Worm (Caenorhabditis elegans) whole organism, young adult: Measurements from ENCODE around the gene hex-1.

ENCODE experiments used
- C17E4.6 ChIP-seq: fragments of 200-800 bp; sonication (Bioruptor generic); IDR thresholded peaks from 2 replicates; pipeline ENCODE4 v1.3.6; 2022; ENCODE audit warnings: missing genetic modification reagents, missing genetic modification characterization, missing compliant biosample characterization
- F10E7.11 ChIP-seq: sonication (generic microtip); optimal IDR thresholded peaks from 2 replicates; lab custom pipeline; 2017; ENCODE audit warnings: mild to moderate bottlenecking, missing genetic modification characterization, moderate library complexity, missing compliant biosample characterization
- F33H1.4 ChIP-seq: fragments of 200-800 bp; sonication (Bioruptor generic); IDR thresholded peaks from 2 replicates; pipeline ENCODE4 v1.3.6; 2022; ENCODE audit warnings: missing genetic modification reagents, missing genetic modification characterization, missing compliant biosample characterization
- F52B5.7 ChIP-seq: sonication (generic microtip); optimal IDR thresholded peaks from 2 replicates; lab custom pipeline; 2016; ENCODE audit warnings: mild to moderate bottlenecking, missing genetic modification characterization, missing compliant biosample characterization
- K12H6.12 ChIP-seq: fragments of 200-800 bp; sonication (Bioruptor generic); optimal IDR thresholded peaks from 2 replicates; lab custom pipeline; 2018; ENCODE audit warnings: mild to moderate bottlenecking, missing genetic modification characterization, missing compliant biosample characterization
- T26A5.8 ChIP-seq: sonication (generic microtip); optimal IDR thresholded peaks from 2 replicates; lab custom pipeline; 2016; ENCODE audit warnings: missing genetic modification characterization, missing compliant biosample characterization
- Y79H2A.3 ChIP-seq: fragments of 200-800 bp; sonication (Bioruptor generic); conservative IDR thresholded peaks from 2 replicates; pipeline ENCODE4 v1.3.6; 2022; ENCODE audit warnings: missing genetic modification reagents, missing genetic modification characterization, missing compliant biosample characterization
- akir-1 ChIP-seq: fragments of 200-800 bp; sonication (Bioruptor generic); optimal IDR thresholded peaks from 2 replicates; lab custom pipeline; 2018; ENCODE audit warnings: mild to moderate bottlenecking, missing genetic modification characterization, moderate library complexity, missing compliant biosample characterization
- athp-1 ChIP-seq: sonication (generic microtip); optimal IDR thresholded peaks from 2 replicates; lab custom pipeline; 2017; ENCODE audit warnings: mild to moderate bottlenecking, missing genetic modification characterization, missing compliant biosample characterization
- attf-5 ChIP-seq: fragments of 200-800 bp; sonication (Bioruptor generic); optimal IDR thresholded peaks from 2 replicates; lab custom pipeline; 2018; ENCODE audit warnings: mild to moderate bottlenecking, missing genetic modification characterization, missing compliant biosample characterization
- attf-6 ChIP-seq: fragments of 200-800 bp; sonication (Bioruptor generic); IDR thresholded peaks from 2 replicates; pipeline ENCODE4 v1.3.6; 2022; ENCODE audit warnings: missing genetic modification reagents, missing genetic modification characterization, missing compliant biosample characterization
- bed-2 ChIP-seq: fragments of 200-800 bp; sonication (Bioruptor generic); IDR thresholded peaks from 2 replicates; pipeline ENCODE4 v1.3.6; 2022; ENCODE audit warnings: missing genetic modification reagents, missing genetic modification characterization, missing compliant biosample characterization
- cebp-1 ChIP-seq, 2 experiments: fragments of 200-800 bp in 1 of 2; sonication (Bioruptor generic) in 1 of 2; sonication (generic microtip) in 1 of 2; IDR thresholded peaks in 1 of 2; optimal IDR thresholded peaks in 1 of 2; 2 replicates each; pipeline versions ENCODE4 v1.3.6 to Lab custom; 2017 to 2022; ENCODE audit warnings: missing compliant biosample characterization in 2 of 2, missing genetic modification characterization in 2 of 2, mild to moderate bottlenecking in 1 of 2, missing genetic modification reagents in 1 of 2, moderate library complexity in 1 of 2
- ceh-27 ChIP-seq: fragments of 200-800 bp; sonication (Bioruptor generic); optimal IDR thresholded peaks from 2 replicates; lab custom pipeline; 2018; ENCODE audit warnings: mild to moderate bottlenecking, missing genetic modification characterization, moderate library complexity, missing compliant biosample characterization
- ceh-40 ChIP-seq: fragments of 200-800 bp; sonication (Bioruptor generic); IDR thresholded peaks from 2 replicates; pipeline ENCODE4 v1.3.6; 2022; ENCODE audit warnings: missing genetic modification characterization, missing compliant biosample characterization
- chd-7 ChIP-seq: sonication (generic microtip); optimal IDR thresholded peaks from 2 replicates; lab custom pipeline; 2016; ENCODE audit warnings: mild to moderate bottlenecking, missing genetic modification characterization, moderate library complexity, missing compliant biosample characterization
- die-1 ChIP-seq: sonication (generic microtip); optimal IDR thresholded peaks from 2 replicates; lab custom pipeline; 2016; ENCODE audit warnings: missing genotype, mild to moderate bottlenecking, missing genetic modification characterization, missing compliant biosample characterization
- efl-1 ChIP-seq: fragments of 150-350 bp; optimal IDR thresholded peaks from 2 replicates; lab custom pipeline; 2014; ENCODE audit warnings: missing biosample characterization, missing genetic modification reagents, missing genetic modification characterization
- egl-18 ChIP-seq: fragments of 200-800 bp; sonication (Bioruptor generic); IDR thresholded peaks from 2 replicates; pipeline ENCODE4 v1.3.6; 2022; ENCODE audit warnings: missing genetic modification reagents, missing genetic modification characterization, missing compliant biosample characterization
- ekl-4 ChIP-seq: fragments of 200-800 bp; sonication (Bioruptor generic); IDR thresholded peaks from 2 replicates; pipeline ENCODE4 v1.3.6; 2022; ENCODE audit warnings: missing genetic modification reagents, missing genetic modification characterization, missing compliant biosample characterization
- fkh-3 ChIP-seq: sonication (generic microtip); optimal IDR thresholded peaks from 2 replicates; lab custom pipeline; 2016; ENCODE audit warnings: mild to moderate bottlenecking, missing genetic modification characterization, missing compliant biosample characterization
- gei-17 ChIP-seq: fragments of 200-800 bp; sonication (Bioruptor generic); optimal IDR thresholded peaks from 2 replicates; lab custom pipeline; 2018; ENCODE audit warnings: mild to moderate bottlenecking, missing genetic modification characterization, missing compliant biosample characterization
- him-1 ChIP-seq: sonication (generic microtip); optimal IDR thresholded peaks from 2 replicates; lab custom pipeline; 2016; ENCODE audit warnings: missing genotype, missing genetic modification reagents, missing genetic modification characterization, missing compliant biosample characterization
- hlh-12 ChIP-seq: sonication (generic microtip); optimal IDR thresholded peaks from 2 replicates; lab custom pipeline; 2016; ENCODE audit warnings: missing genetic modification characterization, missing compliant biosample characterization
- hmg-1.2 ChIP-seq: fragments of 200-800 bp; sonication (Bioruptor generic); IDR thresholded peaks from 2 replicates; pipeline ENCODE4 v1.3.6; 2022; ENCODE audit warnings: missing genetic modification reagents, missing genetic modification characterization, missing compliant biosample characterization
- hrde-1 ChIP-seq: sonication (generic microtip); optimal IDR thresholded peaks from 2 replicates; lab custom pipeline; 2016; ENCODE audit warnings: missing genetic modification characterization, mild to moderate bottlenecking, missing compliant biosample characterization, moderate library complexity, missing genotype, missing genetic modification reagents, borderline replicate concordance
- lin-40 ChIP-seq: sonication (generic microtip); optimal IDR thresholded peaks from 2 replicates; lab custom pipeline; 2016; ENCODE audit warnings: missing genetic modification characterization, mild to moderate bottlenecking, missing compliant biosample characterization, missing genotype, missing genetic modification reagents
- lsl-1 ChIP-seq: fragments of 200-800 bp; sonication (Bioruptor generic); optimal IDR thresholded peaks from 2 replicates; lab custom pipeline; 2018; ENCODE audit warnings: mild to moderate bottlenecking, missing genetic modification characterization, moderate library complexity, missing compliant biosample characterization
- lsy-27 ChIP-seq: sonication (generic microtip); optimal IDR thresholded peaks from 2 replicates; lab custom pipeline; 2017; ENCODE audit warnings: missing genetic modification characterization, mild to moderate bottlenecking, missing compliant biosample characterization, antibody characterized with exemption, missing genotype, borderline replicate concordance; ENCODE audit not compliant: insufficient read depth
- madf-10 ChIP-seq: sonication (generic microtip); optimal IDR thresholded peaks from 2 replicates; lab custom pipeline; 2016; ENCODE audit warnings: mild to moderate bottlenecking, missing genetic modification characterization, missing compliant biosample characterization
- madf-3 ChIP-seq: fragments of 200-800 bp; sonication (Bioruptor generic); IDR thresholded peaks from 2 replicates; pipeline ENCODE4 v1.3.6; 2022; ENCODE audit warnings: missing genetic modification reagents, missing genetic modification characterization, missing compliant biosample characterization
- mel-28 ChIP-seq: sonication (generic microtip); optimal IDR thresholded peaks from 2 replicates; lab custom pipeline; 2016; ENCODE audit warnings: borderline replicate concordance, mild to moderate bottlenecking, missing genetic modification characterization, missing compliant biosample characterization
- mes-4 ChIP-seq: sonication (generic microtip); optimal IDR thresholded peaks from 2 replicates; lab custom pipeline; 2016; ENCODE audit warnings: missing genotype, missing genetic modification characterization, missing compliant biosample characterization
- nhr-120 ChIP-seq: fragments of 200-800 bp; sonication (Bioruptor generic); IDR thresholded peaks from 2 replicates; pipeline ENCODE4 v1.3.6; 2022; ENCODE audit warnings: missing genetic modification characterization, missing compliant biosample characterization
- nhr-27 ChIP-seq: fragments of 200-800 bp; sonication (Bioruptor generic); optimal IDR thresholded peaks from 2 replicates; lab custom pipeline; 2018; ENCODE audit warnings: mild to moderate bottlenecking, missing genetic modification characterization, moderate library complexity, missing compliant biosample characterization
- nhr-80 ChIP-seq: sonication (generic microtip); optimal IDR thresholded peaks from 2 replicates; lab custom pipeline; 2016; ENCODE audit warnings: missing genetic modification characterization, missing compliant biosample characterization
- pbrm-1 ChIP-seq: fragments of 200-800 bp; sonication (Bioruptor generic); IDR thresholded peaks from 2 replicates; pipeline ENCODE4 v1.3.6; 2022; ENCODE audit warnings: missing genetic modification reagents, missing genetic modification characterization, missing compliant biosample characterization
- pha-4 ChIP-seq: fragments of 150-350 bp; sonication (generic microtip); optimal IDR thresholded peaks from 2 replicates; lab custom pipeline; 2014; ENCODE audit warnings: missing biosample characterization, missing genetic modification reagents, missing genetic modification characterization
- rec-8 ChIP-seq, 2 experiments: sonication (generic microtip); optimal IDR thresholded peaks; 2 replicates each; lab custom pipeline; 2016; ENCODE audit warnings: mild to moderate bottlenecking in 2 of 2, missing genetic modification characterization in 2 of 2, missing genetic modification reagents in 2 of 2, missing genotype in 2 of 2, missing biosample characterization in 1 of 2, missing compliant biosample characterization in 1 of 2, moderate library complexity in 1 of 2
- sdz-38 ChIP-seq: sonication (generic microtip); optimal IDR thresholded peaks from 2 replicates; lab custom pipeline; 2016; ENCODE audit warnings: missing genotype, missing genetic modification characterization, missing compliant biosample characterization
- sptf-2 ChIP-seq: fragments of 200-800 bp; sonication (Bioruptor generic); optimal IDR thresholded peaks from 2 replicates; lab custom pipeline; 2018; ENCODE audit warnings: mild to moderate bottlenecking, missing genetic modification characterization, missing compliant biosample characterization
- tbp1 ChIP-seq: fragments of 200-800 bp; sonication (Bioruptor generic); optimal IDR thresholded peaks from 2 replicates; lab custom pipeline; 2018; ENCODE audit warnings: mild to moderate bottlenecking, missing genetic modification characterization, missing compliant biosample characterization
- tbx-9 ChIP-seq: sonication (generic microtip); optimal IDR thresholded peaks from 2 replicates; lab custom pipeline; 2016; ENCODE audit warnings: borderline replicate concordance, missing genetic modification characterization, inconsistent platforms, missing compliant biosample characterization
- tlf-1 ChIP-seq: fragments of 200-800 bp; sonication (Bioruptor generic); optimal IDR thresholded peaks from 2 replicates; lab custom pipeline; 2018; ENCODE audit warnings: mild to moderate bottlenecking, missing genetic modification characterization, missing compliant biosample characterization
- unc-130 ChIP-seq: sonication (generic microtip); optimal IDR thresholded peaks from 2 replicates; lab custom pipeline; 2016; ENCODE audit warnings: missing genetic modification reagents, missing genetic modification characterization, missing compliant biosample characterization
- ztf-22 ChIP-seq: fragments of 200-800 bp; sonication (Bioruptor generic); optimal IDR thresholded peaks from 2 replicates; lab custom pipeline; 2018; ENCODE audit warnings: mild to moderate bottlenecking, missing genetic modification characterization, moderate library complexity, missing compliant biosample characterization

Gene hex-1

ce11 chrX:2233929-2234328, 13.0 kb downstream of the hex-1 start, which contains the start of gene T14F9.2:
T14F9.2 (plus strand) TSS chrX:2234324.
- TF ChIP-seq pbrm-1 (GFP tag; lab: Robert Waterston, UW) (no peak), hmg-1.2 (GFP tag; lab: Robert Waterston, UW) (peak; percentile 84), mel-28 (tag; lab: Kevin White, UChicago) (no peak), nhr-80 (tag; lab: Kevin White, UChicago) (peak; percentile 11), chd-7 (tag; lab: Kevin White, UChicago) (no peak), K12H6.12 (tag; lab: Kevin White, UChicago) (no peak), lin-40 (tag; lab: Kevin White, UChicago) (peak; percentile 19), tlf-1 (no peak), efl-1 (peak; percentile 14), tbx-9 (tag; lab: Kevin White, UChicago) (no peak), F33H1.4 (GFP tag; lab: Robert Waterston, UW) (peak; percentile 42; the same call in 1 of the 2 replicates), die-1 (tag; lab: Kevin White, UChicago) (no peak)
- TF ChIP-seq, all 124 proteins: peak for 5

- TF ChIP-seq efl-1 (no peak), T26A5.8 (tag; lab: Kevin White, UChicago) (no peak), attf-5 (GFP tag; lab: Kevin White, UChicago) (peak; percentile 58), C17E4.6 (GFP tag; lab: Robert Waterston, UW) (no peak), F52B5.7 (tag; lab: Kevin White, UChicago) (no peak), fkh-3 (tag; lab: Kevin White, UChicago) (no peak), athp-1 (tag; lab: Kevin White, UChicago) (no peak), nhr-120 (no peak), unc-130 (GFP tag; lab: Kevin White, UChicago) (no peak), sdz-38 (tag; lab: Kevin White, UChicago) (no peak), madf-10 (tag; lab: Kevin White, UChicago) (peak; percentile 30), hrde-1 (tag; lab: Kevin White, UChicago) (no peak), cebp-1 (GFP tag; IDR thresholded peaks at IDR 0.05; lab: Robert Waterston, UW) (no peak), cebp-1 (tag; optimal IDR thresholded peaks at IDR 0.05; lab: Kevin White, UChicago) (peak; percentile 62), F10E7.11 (tag; lab: Kevin White, UChicago) (no peak), mel-28 (tag; lab: Kevin White, UChicago) (no peak), lsl-1 (no peak), bed-2 (GFP tag; lab: Robert Waterston, UW) (no peak), akir-1 (no peak), pha-4 (peak; percentile 39), madf-3 (no peak), him-1 (no peak), mes-4 (no peak), ekl-4 (GFP tag; lab: Robert Waterston, UW) (peak; percentile 47; the same call in 1 of the 2 replicates), chd-7 (tag; lab: Kevin White, UChicago) (no peak), tbp1 (GFP tag; lab: Kevin White, UChicago) (peak; percentile 7), ceh-40 (GFP tag; lab: Robert Waterston, UW) (no peak), gei-17 (GFP tag; lab: Kevin White, UChicago) (no peak), ztf-22 (GFP tag; lab: Kevin White, UChicago) (no peak), rec-8 (tag; optimal IDR thresholded peaks at IDR 0.05; lab: Kevin White, UChicago) (no peak), ceh-27 (GFP tag; lab: Kevin White, UChicago) (peak; percentile 48), sptf-2 (GFP tag; lab: Kevin White, UChicago) (no peak), nhr-27 (no peak), egl-18 (GFP tag; lab: Robert Waterston, UW) (no peak), attf-6 (no peak), hlh-12 (tag; lab: Kevin White, UChicago) (no peak), lsy-27 (no peak), Y79H2A.3 (GFP tag; lab: Robert Waterston, UW) (no peak), F33H1.4 (GFP tag; lab: Robert Waterston, UW) (peak; percentile 63)
These were observed 16.6 kb downstream of the hex-1 start, which contains the start of gene vha-15 for ce11 chrX:2237438-2237961. vha-15 (plus strand) TSS chrX:2237911.
